Fruit fly (Drosophila melanogaster) whole organism, embryonic: Measurements from ENCODE around the gene CG9184.

Experiments used
- Atf6 ChIP-seq: fragments of 200-800 bp; sonication (Bioruptor generic); IDR thresholded peaks from 2 replicates; pipeline ENCODE4 v1.3.6; 2022; ENCODE audit warnings: missing biosample characterization, missing genetic modification characterization
- CG12104 ChIP-seq: fragments of 200-800 bp; sonication (Bioruptor generic); optimal IDR thresholded peaks from 3 replicates; lab custom pipeline; 2016; ENCODE audit warnings: missing biosample characterization, missing genetic modification characterization
- CG18599 ChIP-seq: fragments of 200-800 bp; sonication (Bioruptor generic); optimal IDR thresholded peaks from 3 replicates; lab custom pipeline; 2017; ENCODE audit warnings: missing biosample characterization, missing genetic modification characterization, mild to moderate bottlenecking, moderate library complexity, missing genetic modification reagents
- CG18764 ChIP-seq: fragments of 200-800 bp; sonication (Bioruptor generic); optimal IDR thresholded peaks from 3 replicates; lab custom pipeline; 2016; ENCODE audit warnings: missing biosample characterization, missing genetic modification characterization
- CG2120 ChIP-seq: fragments of 200-800 bp; sonication (Bioruptor generic); optimal IDR thresholded peaks from 3 replicates; lab custom pipeline; 2016; ENCODE audit warnings: missing biosample characterization, missing genetic modification characterization
- CG30403 ChIP-seq: fragments of 200-800 bp; sonication (Bioruptor generic); optimal IDR thresholded peaks from 3 replicates; lab custom pipeline; 2016; ENCODE audit warnings: missing biosample characterization, missing genetic modification characterization
- CG32532 ChIP-seq: fragments of 200-800 bp; sonication (Bioruptor generic); IDR thresholded peaks from 2 replicates; pipeline ENCODE4 v1.3.6; 2022; ENCODE audit warnings: missing biosample characterization, missing genetic modification characterization
- CG33213 ChIP-seq: fragments of 200-800 bp; sonication (Bioruptor generic); optimal IDR thresholded peaks from 3 replicates; lab custom pipeline; 2016; ENCODE audit warnings: missing biosample characterization, missing genetic modification characterization
- CG34376 ChIP-seq: fragments of 200-800 bp; sonication (Bioruptor generic); optimal IDR thresholded peaks from 2 replicates; lab custom pipeline; 2018; ENCODE audit warnings: missing biosample characterization, mild to moderate bottlenecking, missing genetic modification characterization
- CG3726 ChIP-seq: fragments of 200-800 bp; sonication (Bioruptor generic); IDR thresholded peaks from 3 replicates; pipeline ENCODE4, ENCODE4 v1.3.6; 2022; ENCODE audit warnings: missing biosample characterization, missing genetic modification characterization
- CG3995 ChIP-seq: fragments of 200-800 bp; sonication (Bioruptor generic); optimal IDR thresholded peaks from 3 replicates; lab custom pipeline; 2016; ENCODE audit warnings: missing biosample characterization, missing genetic modification characterization
- CG4360 ChIP-seq: fragments of 200-800 bp; sonication (Bioruptor generic); IDR thresholded peaks from 2 replicates; pipeline ENCODE4 v1.3.6; 2022; ENCODE audit warnings: missing biosample characterization, missing genetic modification characterization
- CG4404 ChIP-seq: fragments of 200-800 bp; sonication (Bioruptor generic); IDR thresholded peaks from 2 replicates; pipeline ENCODE4 v1.3.6; 2022; ENCODE audit warnings: missing biosample characterization, missing genetic modification characterization
- CG7357 ChIP-seq: fragments of 200-800 bp; sonication (Bioruptor generic); IDR thresholded peaks from 3 replicates; pipeline ENCODE4 v1.3.6; 2022; ENCODE audit warnings: missing biosample characterization, missing genetic modification characterization
- CG9932 ChIP-seq: fragments of 200-800 bp; sonication (Bioruptor generic); IDR thresholded peaks from 2 replicates; pipeline ENCODE4 v1.3.6; 2022; ENCODE audit warnings: missing biosample characterization, missing genetic modification characterization
- Fer1 ChIP-seq: fragments of 200-800 bp; sonication (Bioruptor generic); optimal IDR thresholded peaks from 2 replicates; lab custom pipeline; 2017; ENCODE audit warnings: missing biosample characterization, mild to moderate bottlenecking, missing genetic modification characterization
- HLH3B ChIP-seq: fragments of 200-800 bp; sonication (Bioruptor generic); IDR thresholded peaks from 2 replicates; pipeline ENCODE4 v1.3.6; 2022; ENCODE audit warnings: missing biosample characterization, missing genetic modification characterization
- Hey ChIP-seq: fragments of 200-800 bp; sonication (Bioruptor generic); optimal IDR thresholded peaks from 3 replicates; lab custom pipeline; 2018; ENCODE audit warnings: missing biosample characterization, mild to moderate bottlenecking, missing genetic modification characterization
- MBD-R2 ChIP-seq: fragments of 200-800 bp; sonication (Bioruptor generic); IDR thresholded peaks from 2 replicates; pipeline ENCODE4 v1.3.6; 2022; ENCODE audit warnings: missing biosample characterization, missing genetic modification characterization
- Med ChIP-seq: fragments of 200-800 bp; sonication (Bioruptor generic); peaks from one replicate; lab custom pipeline; 2016; ENCODE audit warnings: missing biosample characterization, missing genetic modification characterization, mild to moderate bottlenecking, inconsistent platforms, moderate library complexity
- Meics ChIP-seq: fragments of 200-800 bp; sonication (Bioruptor generic); optimal IDR thresholded peaks from 2 replicates; lab custom pipeline; 2017; ENCODE audit warnings: missing biosample characterization, mild to moderate bottlenecking, missing genetic modification characterization
- Neu2 ChIP-seq: fragments of 200-800 bp; sonication (Bioruptor generic); optimal IDR thresholded peaks from 3 replicates; lab custom pipeline; 2016; ENCODE audit warnings: missing biosample characterization, missing genetic modification characterization, borderline replicate concordance
- NfI ChIP-seq: fragments of 200-800 bp; sonication (Bioruptor generic); optimal IDR thresholded peaks from 3 replicates; lab custom pipeline; 2018; ENCODE audit warnings: missing biosample characterization, mild to moderate bottlenecking, missing genetic modification characterization, moderate library complexity
- Poxn ChIP-seq: fragments of 200-800 bp; sonication (Bioruptor generic); IDR thresholded peaks from 2 replicates; pipeline ENCODE4 v1.3.6; 2022; ENCODE audit warnings: missing biosample characterization, missing genetic modification characterization
- Sin3A ChIP-seq: fragments of >200 bp; optimal IDR thresholded peaks from 2 replicates; lab custom pipeline; 2018
- TFAM ChIP-seq: fragments of 200-800 bp; sonication (Bioruptor generic); optimal IDR thresholded peaks from 2 replicates; lab custom pipeline; 2017; ENCODE audit warnings: missing biosample characterization, missing genetic modification characterization, inconsistent platforms
- Trl ChIP-seq, 3 experiments: fragments of >200 bp in 2 of 3; fragments of 200-800 bp in 1 of 3; sonication (Bioruptor generic) in 1 of 3; optimal IDR thresholded peaks; 2 replicates in 1 of 3; 3 replicates in 2 of 3; lab custom pipeline; 2016 to 2017; ENCODE audit warnings: missing biosample characterization in 1 of 3, missing genetic modification characterization in 1 of 3
- btn ChIP-seq: fragments of 200-800 bp; sonication (Bioruptor generic); optimal IDR thresholded peaks from 2 replicates; lab custom pipeline; 2016; ENCODE audit warnings: missing biosample characterization, missing genetic modification characterization
- cg ChIP-seq: fragments of 200-800 bp; sonication (Bioruptor generic); optimal IDR thresholded peaks from 3 replicates; lab custom pipeline; 2019; ENCODE audit warnings: missing biosample characterization, mild to moderate bottlenecking, missing genetic modification characterization, moderate library complexity
- chinmo ChIP-seq: fragments of 200-800 bp; sonication (Bioruptor generic); IDR thresholded peaks from 4 replicates; pipeline ENCODE4 v1.3.6; 2022; ENCODE audit warnings: missing biosample characterization, missing genetic modification characterization; ENCODE audit not compliant: partially characterized antibody
- disco-r ChIP-seq: fragments of 200-800 bp; sonication (Bioruptor generic); optimal IDR thresholded peaks from 2 replicates; lab custom pipeline; 2016; ENCODE audit warnings: missing biosample characterization, missing genetic modification characterization
- hkb ChIP-seq, 2 experiments: fragments of 200-800 bp in 1 of 2; fragments of >200 bp in 1 of 2; sonication (Bioruptor generic) in 1 of 2; IDR thresholded peaks in 1 of 2; optimal IDR thresholded peaks in 1 of 2; 2 replicates each; pipeline versions ENCODE4 v1.3.6 to Lab custom; 2017 to 2022; ENCODE audit warnings: missing biosample characterization in 1 of 2, missing genetic modification characterization in 1 of 2
- lab ChIP-seq: fragments of 200-800 bp; sonication (Bioruptor generic); optimal IDR thresholded peaks from 3 replicates; lab custom pipeline; 2017; ENCODE audit warnings: missing biosample characterization, missing genetic modification characterization, mild to moderate bottlenecking, moderate library complexity, missing genetic modification reagents
- maf-S ChIP-seq: fragments of 200-800 bp; sonication (Bioruptor generic); optimal IDR thresholded peaks from 2 replicates; lab custom pipeline; 2016; ENCODE audit warnings: missing biosample characterization, missing genetic modification characterization
- pan ChIP-seq, 4 experiments: fragments of >200 bp in 3 of 4; fragments of 200-800 bp in 1 of 4; sonication (Bioruptor generic) in 1 of 4; optimal IDR thresholded peaks in 3 of 4; IDR thresholded peaks in 1 of 4; 2 replicates each; pipeline versions ENCODE4 v1.3.6 to Lab custom; 2017 to 2022; ENCODE audit warnings: missing biosample characterization in 2 of 4, missing genetic modification characterization in 2 of 4, mixed read lengths in 1 of 4
- slbo ChIP-seq: fragments of 200-800 bp; sonication (Bioruptor generic); IDR thresholded peaks from 2 replicates; pipeline ENCODE4 v1.3.6; 2022; ENCODE audit warnings: missing biosample characterization, missing genetic modification characterization
- tin ChIP-seq: fragments of 200-800 bp; sonication (Bioruptor generic); optimal IDR thresholded peaks from 3 replicates; lab custom pipeline; 2016; ENCODE audit warnings: missing biosample characterization, missing genetic modification characterization

The CG9184 gene

dm6 chr3L:1335989-1336961, 13.7 kb upstream of the CG9184 start (continued):
- TF ChIP-seq disco-r (GFP tag; lab: Kevin White, UChicago) (no peak), CG32532 (GFP tag; lab: Robert Waterston, UW) (peak; percentile 58), lab (GFP tag; lab: Kevin White, UChicago) (peak; percentile 47), MBD-R2 (GFP tag; lab: Robert Waterston, UW) (peak; percentile 36; the same call in 1 of the 2 replicates), btn (GFP tag; lab: Kevin White, UChicago) (no peak), CG18599 (GFP tag; lab: Kevin White, UChicago) (peak; percentile 50), Atf6 (GFP tag; lab: Robert Waterston, UW) (peak; percentile 26; the same call in 1 of the 2 replicates), slbo (GFP tag; lab: Robert Waterston, UW) (peak; percentile 35; the same call in 1 of the 2 replicates), CG12104 (no peak), NfI (no peak), Fer1 (GFP tag; lab: Kevin White, UChicago) (peak; percentile 22), CG4360 (peak; percentile 67; the same call in 1 of the 2 replicates), hkb (optimal IDR thresholded peaks at IDR 0.05; lab: Kevin White, UChicago) (no peak), hkb (GFP tag; IDR thresholded peaks at IDR 0.05; lab: Robert Waterston, UW) (peak; percentile 27; the same call in 1 of the 2 replicates), chinmo (GFP tag; lab: Robert Waterston, UW) (0 out of 4 replicates have a peak, but pooled peaks have one; percentile 29), CG9932 (GFP tag; lab: Robert Waterston, UW) (peak; percentile 30; the same call in 1 of the 2 replicates), CG33213 (GFP tag; lab: Kevin White, UChicago) (no peak), TFAM (no peak), Meics (GFP tag; lab: Kevin White, UChicago) (peak; percentile 38), CG4404 (GFP tag; lab: Robert Waterston, UW) (no peak), HLH3B (GFP tag; lab: Robert Waterston, UW) (0 out of 2 replicates have a peak, but pooled peaks have one; percentile 5), Hey (tag; lab: Kevin White, UChicago) (no peak), Sin3A (lab: Kevin White, UChicago) (no peak), tin (GFP tag; lab: Kevin White, UChicago) (no peak), Neu2 (GFP tag; lab: Kevin White, UChicago) (no peak), Trl (optimal IDR thresholded peaks at IDR 0.05; lab: Kevin White, UChicago) (peak in 1 of 2 experiments; percentile 3), Trl (GFP tag; optimal IDR thresholded peaks at IDR 0.05; lab: Kevin White, UChicago) (no peak), Poxn (GFP tag; lab: Robert Waterston, UW) (no peak), CG18764 (GFP tag; lab: Kevin White, UChicago) (no peak), CG34376 (GFP tag; lab: Kevin White, UChicago) (peak; percentile 92), cg (peak; percentile 26), CG3995 (GFP tag; lab: Kevin White, UChicago) (peak; percentile 12), pan (optimal IDR thresholded peaks at IDR 0.05; lab: Kevin White, UChicago) (no peak), pan (GFP tag; optimal IDR thresholded peaks at IDR 0.05 in 1 of 2, IDR thresholded peaks at IDR 0.05 in 1 of 2) (peak in 1 of 2 experiments; percentile 22), CG30403 (GFP tag; lab: Kevin White, UChicago) (no peak), CG2120 (GFP tag; lab: Kevin White, UChicago) (peak; percentile 42), CG3726 (GFP tag; lab: Robert Waterston, UW) (no peak), CG7357 (GFP tag; lab: Robert Waterston, UW) (no peak), Med (GFP tag; lab: Kevin White, UChicago) (peak; percentile 90), maf-S (no peak)
